Fruit fly (Drosophila melanogaster) Kc167 (cell line): Measurements from ENCODE around the gene Ddc.

Experiments
- Sin3A ChIP-seq: fragments of >200 bp; optimal IDR thresholded peaks from 2 replicates; lab custom pipeline; 2018; ENCODE audit warnings: missing external identifiers
- h ChIP-seq: fragments of >200 bp; optimal IDR thresholded peaks from 3 replicates; lab custom pipeline; 2018; ENCODE audit warnings: missing external identifiers
- insv ChIP-seq: fragments of >200 bp; optimal IDR thresholded peaks from 3 replicates; lab custom pipeline; 2018; ENCODE audit warnings: missing external identifiers
- psq ChIP-seq: fragments of >200 bp; optimal IDR thresholded peaks from 2 replicates; lab custom pipeline; 2017; ENCODE audit warnings: missing external identifiers
- ttk ChIP-seq: sonication (Bioruptor generic); optimal IDR thresholded peaks from 2 replicates; lab custom pipeline; 2017; ENCODE audit warnings: missing external identifiers

- TF ChIP-seq psq (lab: Kevin White, UChicago) (no peak), ttk (lab: Kevin White, UChicago) (no peak), insv (lab: Kevin White, UChicago) (no peak), Sin3A (lab: Kevin White, UChicago) (no peak), h (lab: Kevin White, UChicago) (no peak)
Measured at dm6 chr2L:19104383-19104782, 15.7 kb downstream of the Ddc start.
